Worm (Caenorhabditis elegans): Measurements from ENCODE around the gene cyp-13A1.

The cyp-13A1 gene

DNA sequence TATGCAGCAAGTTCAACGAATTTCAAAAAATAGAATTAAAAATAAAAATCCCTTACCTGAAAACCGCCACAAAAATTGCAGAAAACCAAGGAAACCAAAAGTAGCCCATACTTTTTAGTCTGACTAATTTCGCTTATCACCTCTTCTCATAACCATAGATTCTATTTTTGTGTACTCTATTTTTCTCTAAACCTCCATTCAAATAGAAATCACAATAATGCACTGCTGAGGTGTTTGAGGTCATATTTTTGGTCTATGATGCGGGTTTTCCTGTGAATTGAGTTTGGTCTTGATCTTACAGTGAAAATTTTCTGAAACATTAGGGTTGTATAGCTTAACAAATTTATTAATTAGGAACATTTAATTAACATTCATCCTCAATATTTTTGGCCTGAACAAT is at the start of gene cyp-13A1:
TSS of gene cyp-13A1 (minus strand) at position 156 of the 400 bp plus-strand sequence.
- TF ChIP-seq nhr-77 (tag; optimal IDR thresholded peaks at IDR 0.05) (peak; percentile 27), lin-15B (tag; optimal IDR thresholded peaks at IDR 0.05) (no peak), dmd-6 (GFP tag; IDR thresholded peaks at IDR 0.05) (peak; percentile 67; the same call in 1 of the 2 replicates), sdz-12 (GFP tag; optimal IDR thresholded peaks at IDR 0.05) (no peak), pqm-1 (tag; optimal IDR thresholded peaks at IDR 0.05) (peak; percentile 27), nhr-42 (GFP tag; IDR thresholded peaks at IDR 0.05) (no peak), nhr-102 (tag; optimal IDR thresholded peaks at IDR 0.05) (peak; percentile 15), dmd-8 (GFP tag; IDR thresholded peaks at IDR 0.05) (no peak), hmg-1.1 (GFP tag; IDR thresholded peaks at IDR 0.05) (no peak), dve-1 (tag; optimal IDR thresholded peaks at IDR 0.05; ENCODE audit: insufficient read depth) (peak; percentile 6), ama-1 (optimal IDR thresholded peaks at IDR 0.05) (no peak), nhr-48 (tag; optimal IDR thresholded peaks at IDR 0.05) (no peak), unc-62 (GFP tag; optimal IDR thresholded peaks at IDR 0.05 in 1 of 2) (peak in 1 of 2 experiments; percentile 87), unc-62 (tag; optimal IDR thresholded peaks at IDR 0.05) (no peak), nhr-28 (tag; optimal IDR thresholded peaks at IDR 0.05) (peak; percentile 64), lin-29 (GFP tag; IDR thresholded peaks at IDR 0.05) (no peak), dpl-1 (GFP tag; optimal IDR thresholded peaks at IDR 0.05) (no peak), egl-27 (tag; optimal IDR thresholded peaks at IDR 0.05) (no peak), mdt-29 (GFP tag; IDR thresholded peaks at IDR 0.05) (no peak), fos-1 (tag; optimal IDR thresholded peaks at IDR 0.05) (no peak), ceh-28 (tag; optimal IDR thresholded peaks at IDR 0.05) (no peak)

DNA sequence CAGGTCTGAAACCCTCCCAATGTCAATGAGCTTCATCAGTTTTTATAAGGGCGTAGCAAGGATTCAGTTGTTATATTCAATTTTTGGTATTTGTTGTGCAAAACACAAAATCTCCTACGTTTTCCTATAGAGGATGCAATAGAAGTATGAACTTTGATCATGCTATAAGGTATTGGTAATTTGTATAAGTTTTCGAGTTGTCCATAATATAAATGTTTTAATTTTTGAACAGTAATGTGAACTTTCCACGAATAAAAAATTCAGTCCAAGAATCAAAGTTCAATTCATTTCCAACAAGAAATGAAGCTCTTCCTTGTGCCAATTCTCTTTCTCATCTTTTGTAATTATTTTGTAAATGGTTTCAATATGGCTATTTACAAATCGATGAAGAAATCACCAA is 49.2 kb upstream of the cyp-13A1 start, which contains the start of gene ZK938.12:
TSS of gene ZK938.12 (plus strand) at position 301 of the 400 bp plus-strand sequence.
- TF ChIP-seq nhr-111 (GFP tag; optimal IDR thresholded peaks at IDR 0.05): no peak
- TF ChIP-seq dve-1 (tag; optimal IDR thresholded peaks at IDR 0.05; ENCODE audit: insufficient read depth): no peak
- TF ChIP-seq ztf-11 (tag; optimal IDR thresholded peaks at IDR 0.05): no peak
- TF ChIP-seq cey-2 (tag; optimal IDR thresholded peaks at IDR 0.05; ENCODE audit: borderline replicate concordance, insufficient read depth): no peak
- no peak for TF ChIP-seq nhr-42 (GFP tag; IDR thresholded peaks at IDR 0.05)
- TF ChIP-seq F37D6.2 (tag; optimal IDR thresholded peaks at IDR 0.05): no peak
- TF ChIP-seq lin-39 (tag; optimal IDR thresholded peaks at IDR 0.05): no peak
- no peak for TF ChIP-seq Y48G9A.11 (GFP tag; IDR thresholded peaks at IDR 0.05)
- TF ChIP-seq ZK546.5 (tag; optimal IDR thresholded peaks at IDR 0.05): no peak
- TF ChIP-seq pha-4 (GFP tag; IDR thresholded peaks at IDR 0.05): no peak
- TF ChIP-seq pha-4 (tag; optimal IDR thresholded peaks at IDR 0.05): no peak
- TF ChIP-seq F26F4.8 (GFP tag; conservative IDR thresholded peaks at IDR 0.05): no peak
- no peak for TF ChIP-seq zfp-2 (tag; optimal IDR thresholded peaks at IDR 0.05)
- TF ChIP-seq spr-3 (GFP tag; optimal IDR thresholded peaks at IDR 0.05): no peak

DNA sequence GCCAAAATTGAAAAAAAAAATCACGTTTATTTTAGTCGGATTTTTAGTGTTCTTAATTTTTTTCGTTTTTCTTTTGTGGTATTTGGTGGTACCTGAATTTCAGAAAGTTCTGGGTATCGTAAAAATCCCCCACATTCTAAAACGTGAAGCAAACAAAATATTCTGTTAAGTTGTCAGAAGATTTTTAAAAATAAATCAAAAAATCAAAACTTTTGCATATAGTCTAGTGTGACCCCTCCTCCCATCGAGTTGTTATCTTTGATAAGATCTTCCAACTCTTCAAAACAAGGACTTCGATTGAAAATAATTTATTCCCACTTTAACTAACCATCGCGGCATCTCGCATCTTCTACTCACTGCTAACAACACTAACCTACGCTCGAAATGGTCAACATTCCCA is 47.3 kb upstream of the cyp-13A1 start, which contains the start of gene ZK938.1:
TSS of gene ZK938.1 (plus strand) at position 301 of the 400 bp plus-strand sequence.
- TF ChIP-seq duxl-1 (tag; optimal IDR thresholded peaks at IDR 0.05; ENCODE audit: poor library complexity) (no peak), dve-1 (tag; optimal IDR thresholded peaks at IDR 0.05; ENCODE audit: insufficient read depth) (no peak), madf-9 (GFP tag; conservative IDR thresholded peaks at IDR 0.05) (no peak), ZK337.2 (GFP tag; IDR thresholded peaks at IDR 0.05) (no peak)

DNA sequence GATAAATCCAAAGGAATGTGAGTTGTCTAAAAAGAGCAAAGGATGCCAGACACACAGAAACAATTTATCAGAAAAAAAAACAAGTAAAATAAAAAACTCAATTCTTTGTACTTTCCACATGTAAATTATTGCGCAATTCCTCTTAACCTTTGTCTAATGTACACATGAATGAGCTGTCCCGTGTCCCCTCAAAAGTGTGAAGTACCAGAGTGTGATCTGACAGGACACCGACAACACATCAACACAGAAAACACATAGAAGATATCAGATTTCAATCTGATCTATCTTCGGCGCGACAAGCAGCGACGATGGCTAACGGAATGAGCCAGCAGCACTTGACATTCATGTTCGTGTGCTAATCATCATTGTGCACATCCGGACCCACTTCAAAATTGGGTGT is 46.7 kb upstream of the cyp-13A1 start:
- no peak for TF ChIP-seq zag-1 (tag; optimal IDR thresholded peaks at IDR 0.05)
- no peak for TF ChIP-seq R02D3.7 (tag; optimal IDR thresholded peaks at IDR 0.05)
- TF ChIP-seq spr-1 (tag; optimal IDR thresholded peaks at IDR 0.05): no peak
- no peak for TF ChIP-seq lin-13 (GFP tag; optimal IDR thresholded peaks at IDR 0.05)
- no peak for TF ChIP-seq rbr-2 (tag; optimal IDR thresholded peaks at IDR 0.05)
